Fruit fly (Drosophila melanogaster): ENCODE results near the gene ChAT.
A peak's percentile ranks its signal among the peaks of the same experiment; 100 is the strongest.

Gene ChAT

DNA sequence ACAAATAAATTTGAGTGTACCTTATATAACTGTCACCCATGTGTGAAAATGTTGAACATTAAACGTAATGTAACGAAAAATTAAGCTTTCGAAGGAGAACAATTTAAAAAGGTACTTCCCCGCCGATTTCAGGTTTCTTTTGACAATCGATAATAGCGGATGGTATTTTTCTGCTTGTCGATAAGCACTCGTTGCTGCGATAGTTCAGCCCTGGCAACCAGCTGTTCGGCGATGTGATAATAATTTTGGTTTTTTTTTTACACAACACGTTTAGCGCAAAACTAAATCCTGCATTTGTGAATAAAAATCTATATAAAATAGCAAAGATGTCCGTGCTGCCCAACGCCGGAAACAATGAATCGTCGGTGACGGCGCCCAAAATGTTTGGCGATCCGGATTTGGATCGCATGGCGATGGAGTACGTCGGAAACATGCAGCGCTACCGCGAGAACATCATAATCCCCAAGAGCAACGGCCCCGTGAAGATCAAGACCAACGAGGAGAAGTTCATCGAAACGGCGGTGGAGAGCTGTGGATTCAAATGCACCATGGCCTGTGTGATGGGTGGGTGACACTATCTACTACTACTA is 37.5 kb upstream of the ChAT start, which contains the start of gene CG31229:
TSS of gene CG31229 (plus strand) at position 194 of the 590 bp plus-strand sequence.
- TF ChIP-seq EcR (GFP tag; optimal IDR thresholded peaks at IDR 0.05) (peak; percentile 67), Snoo (tag; optimal IDR thresholded peaks at IDR 0.05) (no peak)

DNA sequence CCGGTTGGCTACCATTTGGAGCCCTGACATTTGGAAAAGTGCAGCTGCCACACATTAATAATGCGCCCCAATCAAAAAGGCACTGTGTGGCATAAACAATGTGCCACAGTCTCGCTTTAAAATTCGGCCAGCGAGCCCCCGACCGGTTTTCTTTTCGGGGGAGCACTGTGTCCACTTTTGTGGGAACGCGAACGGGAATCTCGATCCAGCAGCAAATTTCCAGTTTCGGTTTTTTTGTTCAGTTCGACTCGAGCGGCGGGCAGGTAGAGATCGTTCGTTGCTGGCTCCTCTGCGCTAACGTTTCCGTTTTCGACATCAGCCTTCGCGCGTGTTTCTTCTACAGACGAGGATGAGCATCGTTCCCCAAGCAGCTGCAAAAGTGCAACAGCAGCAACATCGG is 36.1 kb upstream of the ChAT start, which contains the start of gene CG7702:
TSS of gene CG7702 (plus strand) at position 239 of the 400 bp plus-strand sequence.
- TF ChIP-seq CG8159 (tag; optimal IDR thresholded peaks at IDR 0.05) (no peak), Ets98B (GFP tag; IDR thresholded peaks at IDR 0.05) (peak; percentile 27; the same call in 1 of the 2 replicates), Snoo (tag; optimal IDR thresholded peaks at IDR 0.05) (no peak), CG34367 (tag; optimal IDR thresholded peaks at IDR 0.05) (no peak), CG17806 (tag; optimal IDR thresholded peaks at IDR 0.05) (no peak), Pif1A (GFP tag; optimal IDR thresholded peaks at IDR 0.05) (no peak), CG13204 (GFP tag; optimal IDR thresholded peaks at IDR 0.05) (no peak), D1 (tag; optimal IDR thresholded peaks at IDR 0.05) (no peak), CG10348 (GFP tag; IDR thresholded peaks at IDR 0.05) (no peak), fd96Ca (GFP tag; IDR thresholded peaks at IDR 0.05) (no peak), EcR (GFP tag; optimal IDR thresholded peaks at IDR 0.05) (peak; percentile 73), CG15710 (tag; optimal IDR thresholded peaks at IDR 0.05) (no peak), CG8301 (tag; optimal IDR thresholded peaks at IDR 0.05) (no peak), Pif1B (GFP tag; optimal IDR thresholded peaks at IDR 0.05) (no peak), CG9948 (tag; optimal IDR thresholded peaks at IDR 0.05) (no peak), CG4496 (GFP tag; IDR thresholded peaks at IDR 0.05) (peak; percentile 57; the same call in 1 of the 3 replicates), gl (tag; optimal IDR thresholded peaks at IDR 0.05) (no peak), CG12605 (GFP tag; IDR thresholded peaks at IDR 0.05) (no peak; the same call in 1 of the 2 replicates)

DNA sequence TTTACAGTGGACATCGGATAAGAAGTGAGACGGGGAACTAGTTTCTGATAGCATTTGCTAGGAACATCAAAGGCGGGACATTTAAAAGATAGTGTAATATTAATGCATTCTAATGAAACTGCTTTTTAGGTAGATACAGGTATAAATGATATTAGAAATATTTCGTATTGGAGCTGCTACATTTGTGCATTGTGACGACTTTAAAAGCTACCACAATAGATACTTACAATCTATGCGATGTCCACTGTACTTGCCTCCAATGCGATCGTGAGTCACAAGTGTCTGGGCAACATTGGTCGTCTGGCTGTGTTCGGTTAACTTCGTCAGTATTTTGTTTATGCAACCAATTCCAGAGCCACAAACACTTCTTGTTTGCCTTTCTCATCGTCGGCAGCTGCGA is 35.5 kb upstream of the ChAT start:
- no peak for TF ChIP-seq D1 (tag; optimal IDR thresholded peaks at IDR 0.05)
- TF ChIP-seq Snoo (tag; optimal IDR thresholded peaks at IDR 0.05), result peak; percentile 37
- TF ChIP-seq CG14655 (GFP tag; optimal IDR thresholded peaks at IDR 0.05), result no peak
- peak; percentile 78 for TF ChIP-seq CG8301 (tag; optimal IDR thresholded peaks at IDR 0.05)
- TF ChIP-seq CG10348 (GFP tag; IDR thresholded peaks at IDR 0.05), result 0 out of 2 replicates have a peak, but pooled peaks have one; percentile 28
- no peak; the same call in 1 of the 2 replicates for TF ChIP-seq Ets98B (GFP tag; IDR thresholded peaks at IDR 0.05)
- peak; percentile 24 for TF ChIP-seq gl (tag; optimal IDR thresholded peaks at IDR 0.05)
- peak; percentile 85 for TF ChIP-seq CG4496 (GFP tag; IDR thresholded peaks at IDR 0.05)
- no peak for TF ChIP-seq CG13204 (GFP tag; optimal IDR thresholded peaks at IDR 0.05)
- no peak for TF ChIP-seq EcR (GFP tag; optimal IDR thresholded peaks at IDR 0.05)
- TF ChIP-seq rn (GFP tag; IDR thresholded peaks at IDR 0.05), result 0 out of 2 replicates have a peak, but pooled peaks have one; percentile 18
- peak; percentile 76 for TF ChIP-seq CG15710 (tag; optimal IDR thresholded peaks at IDR 0.05)
- peak; percentile 63 for TF ChIP-seq CG34367 (tag; optimal IDR thresholded peaks at IDR 0.05)
- no peak; the same call in none of the 2 replicates for TF ChIP-seq CG12605 (GFP tag; IDR thresholded peaks at IDR 0.05)
- peak; percentile 73 for TF ChIP-seq CG8159 (tag; optimal IDR thresholded peaks at IDR 0.05)
- TF ChIP-seq Pif1B (GFP tag; optimal IDR thresholded peaks at IDR 0.05), result peak; percentile 48
- TF ChIP-seq CG17806 (tag; optimal IDR thresholded peaks at IDR 0.05), result peak; percentile 70
- peak; percentile 78 for TF ChIP-seq CG32121 (GFP tag; IDR thresholded peaks at IDR 0.05)
- peak; percentile 66 for TF ChIP-seq CG9948 (tag; optimal IDR thresholded peaks at IDR 0.05)
- TF ChIP-seq Pif1A (GFP tag; optimal IDR thresholded peaks at IDR 0.05), result peak; percentile 71
- peak; percentile 57; the same call in 1 of the 3 replicates for TF ChIP-seq fd96Ca (GFP tag; IDR thresholded peaks at IDR 0.05)

DNA sequence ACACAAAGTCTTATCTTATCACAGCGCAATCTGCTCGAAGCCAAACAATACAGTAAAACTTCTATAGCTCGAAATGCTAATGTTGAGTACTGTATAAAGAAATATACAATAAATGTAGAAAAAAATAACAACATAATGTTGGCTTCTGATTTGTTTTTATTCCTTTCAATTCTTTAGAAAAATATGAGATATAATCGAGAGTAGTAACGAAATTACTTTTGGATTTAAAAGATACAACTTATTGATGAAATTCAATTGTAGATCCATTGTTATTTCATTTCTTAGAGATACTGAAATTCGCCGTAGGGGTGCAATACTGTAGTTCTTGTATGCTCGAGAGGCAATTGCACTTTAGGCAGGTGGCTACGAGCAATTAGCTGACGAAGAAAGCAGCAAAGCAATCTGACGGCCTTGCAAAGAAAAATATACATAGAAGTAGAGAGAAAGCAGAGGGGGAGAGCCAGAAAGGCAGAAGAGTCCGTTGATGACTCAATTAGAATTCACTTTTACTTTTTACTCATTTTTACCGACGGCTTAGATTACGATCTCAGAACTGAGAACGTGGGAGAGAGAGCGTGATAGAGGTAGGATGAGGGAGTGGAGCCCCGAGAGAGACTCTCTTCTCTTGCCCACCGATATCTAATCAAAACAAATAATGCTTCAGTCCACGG is 34.7 kb upstream of the ChAT start:
- TF ChIP-seq CG8159 (tag; optimal IDR thresholded peaks at IDR 0.05) (no peak), Ets98B (GFP tag; IDR thresholded peaks at IDR 0.05) (no peak), CG34367 (tag; optimal IDR thresholded peaks at IDR 0.05) (no peak), Pif1B (GFP tag; optimal IDR thresholded peaks at IDR 0.05) (peak; percentile 52), CG17806 (tag; optimal IDR thresholded peaks at IDR 0.05) (no peak), Snoo (tag; optimal IDR thresholded peaks at IDR 0.05) (peak; percentile 14), CG8301 (tag; optimal IDR thresholded peaks at IDR 0.05) (no peak), CG12605 (GFP tag; IDR thresholded peaks at IDR 0.05) (no peak), D1 (tag; optimal IDR thresholded peaks at IDR 0.05) (no peak), rn (GFP tag; IDR thresholded peaks at IDR 0.05) (no peak), EcR (GFP tag; optimal IDR thresholded peaks at IDR 0.05) (no peak), fd96Ca (GFP tag; IDR thresholded peaks at IDR 0.05) (0 out of 3 replicates have a peak, but pooled peaks have one; percentile 32), CG13204 (GFP tag; optimal IDR thresholded peaks at IDR 0.05) (no peak), CG15710 (tag; optimal IDR thresholded peaks at IDR 0.05) (peak; percentile 46), CG14655 (GFP tag; optimal IDR thresholded peaks at IDR 0.05) (no peak), CG4496 (GFP tag; IDR thresholded peaks at IDR 0.05) (0 out of 3 replicates have a peak, but pooled peaks have one; percentile 43), gl (tag; optimal IDR thresholded peaks at IDR 0.05) (no peak), Pif1A (GFP tag; optimal IDR thresholded peaks at IDR 0.05) (no peak), CG10348 (GFP tag; IDR thresholded peaks at IDR 0.05) (no peak), CG32121 (GFP tag; IDR thresholded peaks at IDR 0.05) (no peak; the same call in 1 of the 2 replicates), CG9948 (tag; optimal IDR thresholded peaks at IDR 0.05) (peak; percentile 42)

DNA sequence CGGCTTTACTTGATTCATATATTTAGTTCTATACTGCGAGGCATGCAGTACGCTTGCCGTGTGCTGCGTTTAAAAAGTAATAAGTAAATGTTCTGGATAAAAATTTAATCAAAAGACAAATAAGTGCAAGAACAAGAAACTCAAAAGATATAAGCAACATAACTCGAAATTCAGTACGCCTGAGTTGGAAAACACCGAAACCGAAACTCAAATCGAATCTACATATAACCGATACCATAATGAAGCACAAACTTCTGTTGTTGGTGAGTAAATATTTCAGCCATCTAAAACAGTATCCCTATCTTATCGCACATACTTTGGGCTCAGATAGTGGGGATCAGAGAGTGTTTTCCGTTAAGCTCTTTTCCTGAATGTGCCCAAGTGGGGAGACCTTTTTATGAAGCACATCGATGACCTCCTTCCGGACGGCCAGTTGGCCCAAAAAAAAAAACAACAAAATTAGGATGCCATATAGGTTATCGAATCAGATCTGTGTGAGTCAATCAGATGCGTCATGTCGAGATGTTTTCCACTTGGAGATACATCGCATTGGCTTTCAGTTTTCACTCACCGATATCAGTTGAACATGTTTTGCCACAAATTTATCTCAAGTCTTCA is 34.1 kb upstream of the ChAT start, which contains the start of gene CG31230:
TSS of gene CG31230 (plus strand) at position 568 of the 618 bp plus-strand sequence.
- no peak for TF ChIP-seq fd96Ca (GFP tag; IDR thresholded peaks at IDR 0.05)
- no peak for TF ChIP-seq Snoo (tag; optimal IDR thresholded peaks at IDR 0.05)
- TF ChIP-seq rn (GFP tag; IDR thresholded peaks at IDR 0.05), result no peak
- TF ChIP-seq CG32121 (GFP tag; IDR thresholded peaks at IDR 0.05), result no peak
- TF ChIP-seq CG12605 (GFP tag; IDR thresholded peaks at IDR 0.05), result no peak
- TF ChIP-seq CG9948 (tag; optimal IDR thresholded peaks at IDR 0.05), result no peak
- no peak for TF ChIP-seq CG34367 (tag; optimal IDR thresholded peaks at IDR 0.05)

Measured in whole organism, pupa.